Worm (Caenorhabditis elegans) whole organism, L4 larva: ENCODE measurements around the gene dot-1.2.

ENCODE experiments used
- D1046.2 ChIP-seq: fragments of 200-800 bp; sonication (Bioruptor generic); IDR thresholded peaks from 2 replicates; pipeline ENCODE4 v1.3.6; 2022; ENCODE audit warnings: missing genetic modification characterization, missing compliant biosample characterization
- F26F4.8 ChIP-seq: fragments of 200-800 bp; sonication (Bioruptor generic); conservative IDR thresholded peaks from 2 replicates; pipeline ENCODE4 v1.3.6; 2022; ENCODE audit warnings: missing genetic modification characterization, missing compliant biosample characterization
- F44E2.7 ChIP-seq: fragments of 200-800 bp; sonication (Bioruptor generic); IDR thresholded peaks from 2 replicates; pipeline ENCODE4 v2.1.2; 2022; ENCODE audit warnings: missing genetic modification characterization, missing compliant biosample characterization
- Y105C5A.15 ChIP-seq: fragments of 200-800 bp; sonication (Bioruptor generic); IDR thresholded peaks from 2 replicates; pipeline ENCODE4 v1.3.6; 2022; ENCODE audit warnings: missing genetic modification characterization, missing compliant biosample characterization
- Y5F2A.4 ChIP-seq: fragments of 200-800 bp; sonication (Bioruptor generic); optimal IDR thresholded peaks from 2 replicates; lab custom pipeline; 2018; ENCODE audit warnings: mild to moderate bottlenecking, missing genetic modification characterization, missing compliant biosample characterization
- ZK337.2 ChIP-seq: fragments of 200-800 bp; sonication (Bioruptor generic); IDR thresholded peaks from 2 replicates; pipeline ENCODE4 v1.3.6; 2022; ENCODE audit warnings: missing genetic modification reagents, missing genetic modification characterization, missing compliant biosample characterization
- aha-1 ChIP-seq: fragments of 150-350 bp; peaks from one replicate; lab custom pipeline; 2014; ENCODE audit warnings: missing biosample characterization, missing genetic modification characterization
- ceh-32 ChIP-seq: sonication (generic microtip); optimal IDR thresholded peaks from 2 replicates; lab custom pipeline; 2016; ENCODE audit warnings: mild to moderate bottlenecking, missing genetic modification characterization, missing compliant biosample characterization; ENCODE audit not compliant: poor library complexity
- cey-2 ChIP-seq: sonication (generic microtip); optimal IDR thresholded peaks from 3 replicates; lab custom pipeline; 2017; ENCODE audit warnings: missing genetic modification characterization, mild to moderate bottlenecking, missing compliant biosample characterization, antibody characterized with exemption, borderline replicate concordance; ENCODE audit not compliant: insufficient read depth
- daf-12 ChIP-seq: fragments of 150-350 bp; optimal IDR thresholded peaks from 2 replicates; lab custom pipeline; 2014; ENCODE audit warnings: missing biosample characterization, missing genetic modification reagents, missing genetic modification characterization
- daf-16 ChIP-seq, 3 experiments: sonication (generic microtip); optimal IDR thresholded peaks; 2 replicates each; lab custom pipeline; 2016 to 2017; ENCODE audit warnings: missing genetic modification characterization in 3 of 3, missing genetic modification reagents in 3 of 3, mild to moderate bottlenecking in 2 of 3, missing compliant biosample characterization in 2 of 3, missing biosample characterization in 1 of 3, moderate library complexity in 1 of 3
- daf-19 ChIP-seq: fragments of 200-800 bp; sonication (Bioruptor generic); conservative IDR thresholded peaks from 2 replicates; pipeline ENCODE4 v1.3.6; 2022; ENCODE audit warnings: missing genetic modification characterization, missing compliant biosample characterization
- duxl-1 ChIP-seq: sonication (generic microtip); optimal IDR thresholded peaks from 2 replicates; lab custom pipeline; 2016; ENCODE audit warnings: mild to moderate bottlenecking, missing genetic modification characterization, moderate library complexity, missing compliant biosample characterization; ENCODE audit not compliant: poor library complexity
- egl-43 ChIP-seq: fragments of 200-800 bp; sonication (Bioruptor generic); IDR thresholded peaks from 2 replicates; pipeline ENCODE4 v1.3.6; 2022; ENCODE audit warnings: missing genetic modification reagents, missing genetic modification characterization, missing compliant biosample characterization
- fkh-10 ChIP-seq: fragments of 150-350 bp; optimal IDR thresholded peaks from 2 replicates; lab custom pipeline; 2014; ENCODE audit warnings: missing biosample characterization, missing genetic modification reagents, missing genetic modification characterization
- gei-8 ChIP-seq: fragments of 200-800 bp; sonication (Bioruptor generic); optimal IDR thresholded peaks from 2 replicates; lab custom pipeline; 2018; ENCODE audit warnings: mild to moderate bottlenecking, missing genetic modification characterization, missing compliant biosample characterization
- hif-1 ChIP-seq, 2 experiments: sonication (generic microtip); optimal IDR thresholded peaks; 2 replicates each; lab custom pipeline; 2016 to 2017; ENCODE audit warnings: missing compliant biosample characterization in 2 of 2, missing genetic modification characterization in 2 of 2, missing genetic modification reagents in 2 of 2, missing genotype in 2 of 2, mild to moderate bottlenecking in 1 of 2
- lim-7 ChIP-seq: fragments of 200-800 bp; sonication (Bioruptor generic); IDR thresholded peaks from 2 replicates; pipeline ENCODE4 v1.3.6; 2022; ENCODE audit warnings: missing genetic modification characterization, missing compliant biosample characterization
- lin-1 ChIP-seq: fragments of 200-800 bp; sonication (Bioruptor generic); IDR thresholded peaks from 2 replicates; pipeline ENCODE4 v1.3.6; 2022; ENCODE audit warnings: missing genetic modification reagents, missing genetic modification characterization, missing compliant biosample characterization
- lin-29 ChIP-seq: fragments of 200-800 bp; sonication (Bioruptor generic); IDR thresholded peaks from 2 replicates; pipeline ENCODE4 v1.3.6; 2022; ENCODE audit warnings: missing genetic modification reagents, missing genetic modification characterization, missing compliant biosample characterization
- lin-39 ChIP-seq: fragments of 150-350 bp; optimal IDR thresholded peaks from 2 replicates; lab custom pipeline; 2014; ENCODE audit warnings: missing biosample characterization, missing genetic modification reagents, missing genetic modification characterization
- lir-3 ChIP-seq: sonication (generic microtip); optimal IDR thresholded peaks from 2 replicates; lab custom pipeline; 2016; ENCODE audit warnings: mild to moderate bottlenecking, missing genetic modification characterization, missing compliant biosample characterization
- lsy-2 ChIP-seq, 2 experiments: fragments of 150-350 bp in 1 of 2; sonication (generic microtip) in 1 of 2; optimal IDR thresholded peaks; 2 replicates each; lab custom pipeline; 2014 to 2017; ENCODE audit warnings: missing biosample characterization in 2 of 2, missing genetic modification characterization in 2 of 2
- madf-5 ChIP-seq, 2 experiments: fragments of 200-800 bp; sonication (Bioruptor generic); IDR thresholded peaks; 2 replicates each; pipeline ENCODE4 v1.3.6; 2022; ENCODE audit warnings: missing compliant biosample characterization in 2 of 2, missing genetic modification characterization in 2 of 2
- madf-9 ChIP-seq: fragments of 200-800 bp; sonication (Bioruptor generic); conservative IDR thresholded peaks from 2 replicates; pipeline ENCODE4 v1.3.6; 2022; ENCODE audit warnings: missing genetic modification reagents, missing genetic modification characterization, missing compliant biosample characterization
- nhr-102 ChIP-seq: sonication (generic microtip); optimal IDR thresholded peaks from 2 replicates; lab custom pipeline; 2016; ENCODE audit warnings: mild to moderate bottlenecking, missing genetic modification characterization, moderate library complexity, missing compliant biosample characterization
- nhr-11 ChIP-seq: fragments of 150-350 bp; optimal IDR thresholded peaks from 2 replicates; lab custom pipeline; 2014; ENCODE audit warnings: missing biosample characterization, missing genetic modification characterization
- nhr-237 ChIP-seq: sonication (generic microtip); optimal IDR thresholded peaks from 2 replicates; lab custom pipeline; 2017; ENCODE audit warnings: missing biosample characterization, missing genetic modification characterization
- nhr-25 ChIP-seq: sonication (generic microtip); optimal IDR thresholded peaks from 2 replicates; lab custom pipeline; 2017; ENCODE audit warnings: missing genetic modification characterization, mild to moderate bottlenecking, missing compliant biosample characterization, antibody characterized with exemption, moderate library complexity, borderline replicate concordance; ENCODE audit not compliant: insufficient read depth
- nhr-28 ChIP-seq: fragments of 150-350 bp; optimal IDR thresholded peaks from 2 replicates; lab custom pipeline; 2014; ENCODE audit warnings: missing biosample characterization, missing genetic modification characterization
- nhr-6 ChIP-seq: fragments of 150-350 bp; optimal IDR thresholded peaks from 2 replicates; lab custom pipeline; 2014; ENCODE audit warnings: missing biosample characterization, missing genetic modification characterization
- pqm-1 ChIP-seq: sonication (generic microtip); optimal IDR thresholded peaks from 2 replicates; lab custom pipeline; 2017; ENCODE audit warnings: missing biosample characterization, missing genetic modification characterization
- rbr-2 ChIP-seq: sonication (generic microtip); optimal IDR thresholded peaks from 2 replicates; lab custom pipeline; 2016; ENCODE audit warnings: missing genotype, missing genetic modification characterization, missing compliant biosample characterization
- saeg-2 ChIP-seq: fragments of 200-800 bp; sonication (Bioruptor generic); IDR thresholded peaks from 2 replicates; pipeline ENCODE4 v1.3.6; 2022; ENCODE audit warnings: missing genetic modification reagents, missing genetic modification characterization, missing compliant biosample characterization
- set-16 ChIP-seq: fragments of 200-800 bp; sonication (Bioruptor generic); IDR thresholded peaks from 2 replicates; pipeline ENCODE4 v1.3.6; 2022; ENCODE audit warnings: missing genetic modification reagents, missing genetic modification characterization, missing compliant biosample characterization
- skn-1 ChIP-seq: fragments of 150-350 bp; optimal IDR thresholded peaks from 2 replicates; lab custom pipeline; 2014; ENCODE audit warnings: missing biosample characterization, missing genetic modification characterization
- snpc-4 ChIP-seq: fragments of 150-350 bp; optimal IDR thresholded peaks from 2 replicates; lab custom pipeline; 2014; ENCODE audit warnings: missing biosample characterization, missing genetic modification characterization
- unc-39 ChIP-seq: sonication (generic microtip); optimal IDR thresholded peaks from 2 replicates; lab custom pipeline; 2017; ENCODE audit warnings: missing biosample characterization, missing genetic modification characterization
- unc-62 ChIP-seq, 3 experiments: fragments of 150-350 bp in 1 of 3; sonication (generic microtip); optimal IDR thresholded peaks in 2 of 3; peaks in 1 of 3; 1 replicate in 1 of 3; 2 replicates in 2 of 3; lab custom pipeline; 2014 to 2017; ENCODE audit warnings: missing biosample characterization in 3 of 3, missing genetic modification characterization in 3 of 3, missing genetic modification reagents in 3 of 3, missing genotype in 1 of 3
- zfp-2 ChIP-seq: sonication (generic microtip); optimal IDR thresholded peaks from 2 replicates; lab custom pipeline; 2016; ENCODE audit warnings: mild to moderate bottlenecking, missing genetic modification characterization, missing compliant biosample characterization
- zfp-3 ChIP-seq: fragments of 200-800 bp; sonication (Bioruptor generic); conservative IDR thresholded peaks from 2 replicates; pipeline ENCODE4 v1.3.6; 2022; ENCODE audit warnings: missing genetic modification reagents, missing genetic modification characterization, missing compliant biosample characterization
- zip-11 ChIP-seq: fragments of 200-800 bp; sonication (Bioruptor generic); IDR thresholded peaks from 2 replicates; pipeline ENCODE4 v1.3.6; 2022; ENCODE audit warnings: missing genetic modification characterization, missing compliant biosample characterization

The dot-1.2 gene

DNA sequence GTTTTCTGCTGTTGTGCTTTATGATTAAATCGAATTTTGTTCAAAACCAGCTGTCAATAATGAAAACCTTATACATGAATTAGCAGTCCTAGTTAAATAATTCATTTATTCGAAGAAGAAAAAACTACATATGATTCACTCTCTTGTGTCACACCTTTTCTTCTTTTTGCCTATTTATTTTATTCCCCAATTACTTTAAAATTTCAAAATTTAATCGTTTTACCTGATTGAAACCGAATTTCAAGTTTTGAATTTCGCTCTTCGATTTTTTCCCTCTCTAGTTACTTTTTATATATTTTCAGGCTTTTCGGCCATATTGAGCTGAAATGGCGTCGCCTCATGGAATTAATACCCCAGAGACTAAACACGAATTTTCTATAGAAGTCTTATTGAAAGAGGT, 16.7 kb downstream of the dot-1.2 start, which contains the start of gene xtr-1:
Gene xtr-1 (plus strand): TSS at position 301 of the 400 bp plus-strand sequence.
- no peak for TF ChIP-seq lin-29
- TF ChIP-seq aha-1 = peak; percentile 61
- TF ChIP-seq, all 104 proteins: peak for 1

DNA sequence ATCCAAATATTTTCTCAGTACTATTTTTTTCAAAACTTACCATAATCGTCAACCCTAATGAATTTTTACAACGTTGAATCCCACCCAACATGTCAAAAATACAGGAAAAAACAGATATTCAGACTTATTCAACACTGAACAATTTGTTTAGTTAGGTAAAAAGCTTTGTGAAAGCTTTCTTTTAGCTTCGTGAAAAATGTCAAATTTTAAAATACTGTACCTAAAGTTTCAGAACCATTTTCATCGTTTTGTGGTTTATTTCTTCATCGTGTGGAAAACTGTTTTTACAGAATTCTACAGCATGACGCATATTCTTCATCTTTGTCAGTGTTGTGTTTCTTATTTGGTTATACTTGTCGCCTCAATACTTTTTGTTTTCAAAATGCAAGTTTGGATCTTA, 18.6 kb downstream of the dot-1.2 start, which contains the start of gene F54F7.14:
Gene F54F7.14 (plus strand): TSS at position 301 of the 400 bp plus-strand sequence.
- TF ChIP-seq unc-62 (GFP tag; optimal IDR thresholded peaks at IDR 0.05 in 1 of 2; lab: Kevin White, UChicago) = no peak
- no peak for TF ChIP-seq unc-62 (tag; optimal IDR thresholded peaks at IDR 0.05; lab: Kevin White, UChicago)
- no peak for TF ChIP-seq cey-2
- no peak for TF ChIP-seq egl-43 (GFP tag; lab: Robert Waterston, UW)
- no peak for TF ChIP-seq lin-39 (tag; lab: Kevin White, UChicago)
- TF ChIP-seq fkh-10 = no peak
- no peak for TF ChIP-seq pqm-1 (tag; lab: Kevin White, UChicago)
- TF ChIP-seq nhr-11 (tag; lab: Kevin White, UChicago) = no peak
- no peak for TF ChIP-seq set-16
- TF ChIP-seq nhr-102 (tag; lab: Kevin White, UChicago) = no peak
- no peak for TF ChIP-seq lim-7
- TF ChIP-seq F26F4.8 (GFP tag; lab: Robert Waterston, UW) = no peak
- no peak for TF ChIP-seq lsy-2 (tag; optimal IDR thresholded peaks at IDR 0.05; lab: Kevin White, UChicago)
- TF ChIP-seq daf-19 = no peak
- no peak for TF ChIP-seq nhr-237 (tag; lab: Kevin White, UChicago)
- TF ChIP-seq daf-12 (tag; lab: Kevin White, UChicago) = no peak
- TF ChIP-seq zfp-3 (GFP tag; lab: Robert Waterston, UW) = no peak
- no peak for TF ChIP-seq madf-9
- no peak for TF ChIP-seq lin-1
- no peak for TF ChIP-seq rbr-2 (tag; lab: Kevin White, UChicago)
- TF ChIP-seq, all 104 proteins: peak for 0

DNA sequence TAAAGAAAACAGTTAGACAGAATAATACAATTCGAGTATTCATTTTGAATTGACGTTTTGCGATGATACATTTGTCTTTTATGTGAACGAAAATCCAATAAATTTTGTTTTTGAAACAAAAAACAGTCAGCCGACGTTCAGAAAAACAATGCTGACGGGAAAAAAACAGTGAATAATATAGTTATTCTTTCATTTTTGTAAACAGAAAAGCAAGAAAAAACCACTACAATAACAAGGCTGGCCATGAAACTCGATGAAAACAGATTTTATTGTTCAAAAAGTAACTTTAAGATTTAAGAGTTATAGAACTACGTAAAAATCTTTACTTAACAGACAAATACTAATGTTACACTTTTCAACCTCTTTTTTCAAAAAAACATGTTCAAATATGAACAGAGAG, 19.1 kb downstream of the dot-1.2 start, which contains the start of gene F54F7.3:
Gene F54F7.3 (minus strand): TSS at position 101 of the 400 bp plus-strand sequence.
- TF ChIP-seq daf-16 (GFP tag; optimal IDR thresholded peaks at IDR 0.05; lab: Kevin White, UChicago) (no peak), daf-16 (tag; optimal IDR thresholded peaks at IDR 0.05; lab: Kevin White, UChicago) (no peak), cey-2 (no peak), nhr-25 (tag; lab: Kevin White, UChicago) (no peak), unc-39 (tag; lab: Kevin White, UChicago) (no peak), duxl-1 (no peak), ZK337.2 (GFP tag; lab: Robert Waterston, UW) (no peak), zfp-3 (GFP tag; lab: Robert Waterston, UW) (no peak), madf-9 (no peak), ceh-32 (tag; lab: Kevin White, UChicago) (no peak), snpc-4 (tag; lab: Kevin White, UChicago) (no peak), nhr-237 (tag; lab: Kevin White, UChicago) (no peak), nhr-28 (tag; lab: Kevin White, UChicago) (no peak), Y105C5A.15 (GFP tag; lab: Robert Waterston, UW) (no peak), saeg-2 (no peak), D1046.2 (GFP tag; lab: Robert Waterston, UW) (no peak), zfp-2 (tag; lab: Kevin White, UChicago) (no peak), skn-1 (no peak), fkh-10 (no peak)

DNA sequence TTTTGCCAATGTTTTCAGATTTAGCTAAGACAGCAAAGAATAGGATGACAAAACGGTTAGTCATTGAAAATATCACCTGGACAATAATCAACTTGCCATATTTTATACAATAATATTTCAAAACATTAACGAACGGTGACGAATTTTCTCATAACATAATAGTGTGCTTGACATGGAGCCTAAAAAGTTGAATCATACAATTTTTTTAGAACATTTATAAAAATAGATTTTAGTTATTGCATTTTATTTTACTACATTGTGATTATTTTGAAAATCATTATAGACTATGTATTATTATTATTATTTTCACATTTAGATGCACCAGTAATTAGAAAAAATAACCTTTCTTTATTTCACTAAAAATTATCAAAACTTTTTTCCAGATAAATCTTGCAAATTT, 20.5 kb downstream of the dot-1.2 start, which contains the start of gene F54F7.9:
Gene F54F7.9 (minus strand): TSS at position 101 of the 400 bp plus-strand sequence.
- TF ChIP-seq hif-1 (tag; optimal IDR thresholded peaks at IDR 0.05; lab: Kevin White, UChicago) = no peak
- TF ChIP-seq Y105C5A.15 (GFP tag; lab: Robert Waterston, UW) = no peak
- TF ChIP-seq nhr-6 (tag; lab: Kevin White, UChicago) = no peak
- TF ChIP-seq lin-1 = no peak
- no peak for TF ChIP-seq zfp-3 (GFP tag; lab: Robert Waterston, UW)
- no peak for TF ChIP-seq lir-3 (tag; lab: Kevin White, UChicago)
- no peak for TF ChIP-seq Y5F2A.4 (GFP tag; lab: Kevin White, UChicago)
- TF ChIP-seq saeg-2 = no peak
- no peak for TF ChIP-seq aha-1
- TF ChIP-seq madf-5 (GFP tag; IDR thresholded peaks at IDR 0.05; lab: Robert Waterston, UW) = no peak
- TF ChIP-seq zip-11 (GFP tag; lab: Robert Waterston, UW) = no peak
- TF ChIP-seq F44E2.7 = no peak
- no peak for TF ChIP-seq gei-8 (GFP tag; lab: Kevin White, UChicago)
- no peak for TF ChIP-seq daf-16 (GFP tag; optimal IDR thresholded peaks at IDR 0.05; lab: Kevin White, UChicago)
- no peak for TF ChIP-seq daf-16 (tag; optimal IDR thresholded peaks at IDR 0.05; lab: Kevin White, UChicago)
- no peak for TF ChIP-seq rbr-2 (tag; lab: Kevin White, UChicago)
- no peak for TF ChIP-seq ceh-32 (tag; lab: Kevin White, UChicago)
- TF ChIP-seq D1046.2 (GFP tag; lab: Robert Waterston, UW) = no peak
- TF ChIP-seq snpc-4 (tag; lab: Kevin White, UChicago) = no peak
- TF ChIP-seq, all 104 proteins: peak for 0
